Worm (Caenorhabditis elegans) whole organism, midembryonic: ENCODE data around the gene picc-1.

ENCODE experiments used
- flt-1 ChIP-seq: fragments of 200-800 bp; sonication (Bioruptor generic); IDR thresholded peaks from 2 replicates; pipeline ENCODE4 v1.3.6; 2022; ENCODE audit warnings: missing genetic modification characterization, missing compliant biosample characterization
- klf-2 ChIP-seq: fragments of 200-800 bp; sonication (Bioruptor generic); conservative IDR thresholded peaks from 2 replicates; pipeline ENCODE4 v1.3.6; 2022; ENCODE audit warnings: missing genetic modification reagents, missing genetic modification characterization, missing compliant biosample characterization
- ref-1 ChIP-seq: fragments of 200-800 bp; sonication (Bioruptor generic); conservative IDR thresholded peaks from 2 replicates; pipeline ENCODE4 v1.3.6; 2022; ENCODE audit warnings: missing genetic modification reagents, missing genetic modification characterization, missing compliant biosample characterization
- tab-1 ChIP-seq: fragments of 200-800 bp; sonication (Bioruptor generic); IDR thresholded peaks from 2 replicates; pipeline ENCODE4 v1.3.6; 2022; ENCODE audit warnings: missing genetic modification characterization, missing compliant biosample characterization

- TF ChIP-seq tab-1 (GFP tag; lab: Robert Waterston, UW) (no peak), klf-2 (GFP tag; lab: Robert Waterston, UW) (no peak), ref-1 (no peak), flt-1 (GFP tag; lab: Robert Waterston, UW) (peak; percentile 69)
These were observed 34.4 kb downstream of the picc-1 start, which contains the start of gene seip-1 for ce11 chrV:6053188-6053687.
